Fruit fly (Drosophila melanogaster) whole organism, pupa: ENCODE data around the gene tipE.

Experiments used
- Ets98B ChIP-seq: fragments of 200-800 bp; sonication (Bioruptor generic); IDR thresholded peaks from 2 replicates; pipeline ENCODE4 v1.3.6; 2022; ENCODE audit warnings: missing biosample characterization, missing genetic modification characterization
- fd96Ca ChIP-seq: fragments of 200-800 bp; sonication (Bioruptor generic); IDR thresholded peaks from 3 replicates; pipeline ENCODE4 v1.3.6; 2022; ENCODE audit warnings: missing biosample characterization, missing genetic modification characterization

dm6 chr3L:4184563-4184962 lies 3.7 kb upstream of the tipE start, which contains the start of gene Teh3:
- TF ChIP-seq fd96Ca (GFP tag; lab: Robert Waterston, UW) (no peak), Ets98B (GFP tag; lab: Robert Waterston, UW) (no peak)
